Fruit fly (Drosophila melanogaster) whole organism, embryonic: ENCODE data around the gene Pis.

Experiments used
- Antp ChIP-seq: fragments of 200-800 bp; sonication (Bioruptor generic); optimal IDR thresholded peaks from 3 replicates; lab custom pipeline; 2016; ENCODE audit warnings: missing biosample characterization, missing genetic modification characterization
- BEAF-32 ChIP-seq: fragments of 200-800 bp; sonication (Bioruptor generic); optimal IDR thresholded peaks from 3 replicates; lab custom pipeline; 2017; ENCODE audit warnings: missing biosample characterization, missing genetic modification characterization, mild to moderate bottlenecking, moderate library complexity, missing genetic modification reagents
- CG10462 ChIP-seq: fragments of 200-800 bp; sonication (Bioruptor generic); optimal IDR thresholded peaks from 2 replicates; lab custom pipeline; 2016; ENCODE audit warnings: missing biosample characterization, missing genetic modification characterization
- CG10979 ChIP-seq: fragments of 200-800 bp; sonication (Bioruptor generic); optimal IDR thresholded peaks from 2 replicates; lab custom pipeline; 2018; ENCODE audit warnings: missing biosample characterization, mild to moderate bottlenecking, missing genetic modification characterization, moderate library complexity
- CG13296 ChIP-seq: fragments of 200-800 bp; sonication (Bioruptor generic); optimal IDR thresholded peaks from 3 replicates; lab custom pipeline; 2018; ENCODE audit warnings: missing biosample characterization, mild to moderate bottlenecking, missing genetic modification characterization
- CG13624 ChIP-seq: fragments of 200-800 bp; sonication (Bioruptor generic); optimal IDR thresholded peaks from 2 replicates; lab custom pipeline; 2016; ENCODE audit warnings: missing biosample characterization, missing genetic modification characterization
- CG16779 ChIP-seq: fragments of 200-800 bp; sonication (Bioruptor generic); IDR thresholded peaks from 2 replicates; pipeline ENCODE4 v1.3.6; 2022; ENCODE audit warnings: missing biosample characterization, missing genetic modification characterization
- CG32767 ChIP-seq: fragments of 200-800 bp; sonication (Bioruptor generic); IDR thresholded peaks from 2 replicates; pipeline ENCODE4 v1.3.6; 2022; ENCODE audit warnings: missing biosample characterization, missing genetic modification characterization
- CG3407 ChIP-seq: fragments of 200-800 bp; sonication (Bioruptor generic); optimal IDR thresholded peaks from 2 replicates; lab custom pipeline; 2018; ENCODE audit warnings: missing biosample characterization, mild to moderate bottlenecking, missing genetic modification characterization
- CG42726 ChIP-seq: fragments of 200-800 bp; sonication (Bioruptor generic); IDR thresholded peaks from 2 replicates; pipeline ENCODE4 v1.3.6; 2022; ENCODE audit warnings: missing biosample characterization, missing genetic modification characterization; ENCODE audit not compliant: partially characterized antibody
- CG4707 ChIP-seq: fragments of 200-800 bp; sonication (Bioruptor generic); optimal IDR thresholded peaks from 2 replicates; lab custom pipeline; 2018; ENCODE audit warnings: missing biosample characterization, mild to moderate bottlenecking, missing genetic modification characterization, moderate library complexity
- CG5245 ChIP-seq: fragments of 200-800 bp; sonication (Bioruptor generic); optimal IDR thresholded peaks from 3 replicates; lab custom pipeline; 2016; ENCODE audit warnings: missing biosample characterization, missing genetic modification characterization
- CG6683 ChIP-seq: fragments of 200-800 bp; sonication (Bioruptor generic); optimal IDR thresholded peaks from 2 replicates; lab custom pipeline; 2017; ENCODE audit warnings: missing biosample characterization, mild to moderate bottlenecking, missing genetic modification characterization, missing genetic modification reagents
- CG6689 ChIP-seq: fragments of 200-800 bp; sonication (Bioruptor generic); IDR thresholded peaks from 2 replicates; pipeline ENCODE4 v1.3.6; 2022; ENCODE audit warnings: missing biosample characterization, missing genetic modification characterization
- CG6765 ChIP-seq: fragments of 200-800 bp; sonication (Bioruptor generic); optimal IDR thresholded peaks from 3 replicates; lab custom pipeline; 2017; ENCODE audit warnings: missing biosample characterization, mild to moderate bottlenecking, missing genetic modification characterization
- CG6813 ChIP-seq: fragments of 200-800 bp; sonication (Bioruptor generic); optimal IDR thresholded peaks from 2 replicates; lab custom pipeline; 2017; ENCODE audit warnings: missing biosample characterization, missing genetic modification characterization, mild to moderate bottlenecking, moderate library complexity, missing genetic modification reagents
- CG7271 ChIP-seq: fragments of 200-800 bp; sonication (Bioruptor generic); optimal IDR thresholded peaks from 2 replicates; lab custom pipeline; 2018; ENCODE audit warnings: missing biosample characterization, mild to moderate bottlenecking, missing genetic modification characterization, moderate library complexity
- CG9437 ChIP-seq: fragments of 200-800 bp; sonication (Bioruptor generic); optimal IDR thresholded peaks from 2 replicates; lab custom pipeline; 2018; ENCODE audit warnings: missing biosample characterization, mild to moderate bottlenecking, missing genetic modification characterization
- CG9932 ChIP-seq: fragments of 200-800 bp; sonication (Bioruptor generic); IDR thresholded peaks from 2 replicates; pipeline ENCODE4 v1.3.6; 2022; ENCODE audit warnings: missing biosample characterization, missing genetic modification characterization
- CTCF ChIP-seq: fragments of 200-800 bp; sonication (Bioruptor generic); optimal IDR thresholded peaks from 2 replicates; lab custom pipeline; 2017; ENCODE audit warnings: missing biosample characterization, mild to moderate bottlenecking, missing genetic modification characterization, moderate library complexity
- D ChIP-seq, 2 experiments: fragments of 200-800 bp in 1 of 2; fragments of >200 bp in 1 of 2; sonication (Bioruptor generic) in 1 of 2; optimal IDR thresholded peaks; 2 replicates in 1 of 2; 3 replicates in 1 of 2; lab custom pipeline; 2017; ENCODE audit warnings: mild to moderate bottlenecking in 1 of 2, missing biosample characterization in 1 of 2, missing genetic modification characterization in 1 of 2, missing genetic modification reagents in 1 of 2
- D19A ChIP-seq: fragments of 200-800 bp; optimal IDR thresholded peaks from 3 replicates; lab custom pipeline; 2019; ENCODE audit warnings: missing biosample characterization, mild to moderate bottlenecking, missing genetic modification characterization, moderate library complexity
- Dip3 ChIP-seq: fragments of 200-800 bp; sonication (Bioruptor generic); optimal IDR thresholded peaks from 3 replicates; lab custom pipeline; 2016; ENCODE audit warnings: missing biosample characterization, missing genetic modification characterization
- Fer1 ChIP-seq: fragments of 200-800 bp; sonication (Bioruptor generic); optimal IDR thresholded peaks from 2 replicates; lab custom pipeline; 2017; ENCODE audit warnings: missing biosample characterization, mild to moderate bottlenecking, missing genetic modification characterization
- Hmr ChIP-seq: fragments of 200-800 bp; sonication (Bioruptor generic); optimal IDR thresholded peaks from 3 replicates; lab custom pipeline; 2017; ENCODE audit warnings: mild to moderate bottlenecking, missing biosample characterization, missing genetic modification reagents, missing genetic modification characterization
- Nf-YB ChIP-seq: fragments of 200-800 bp; sonication (Bioruptor generic); optimal IDR thresholded peaks from 3 replicates; lab custom pipeline; 2019; ENCODE audit warnings: missing biosample characterization, mild to moderate bottlenecking, missing genetic modification characterization, moderate library complexity
- Optix ChIP-seq: fragments of 200-800 bp; sonication (Bioruptor generic); IDR thresholded peaks from 3 replicates; pipeline ENCODE4 v1.3.6; 2022; ENCODE audit warnings: missing biosample characterization, missing genetic modification characterization
- Rx ChIP-seq: fragments of 200-800 bp; sonication (Bioruptor generic); IDR thresholded peaks from 2 replicates; pipeline ENCODE4 v1.3.6; 2022; ENCODE audit warnings: missing biosample characterization, missing genetic modification characterization
- Spps ChIP-seq: fragments of 200-800 bp; sonication (Bioruptor generic); optimal IDR thresholded peaks from 2 replicates; lab custom pipeline; 2018; ENCODE audit warnings: missing biosample characterization, mild to moderate bottlenecking, missing genetic modification characterization
- TFAM ChIP-seq: fragments of 200-800 bp; sonication (Bioruptor generic); optimal IDR thresholded peaks from 2 replicates; lab custom pipeline; 2017; ENCODE audit warnings: missing biosample characterization, missing genetic modification characterization, inconsistent platforms
- Tbp ChIP-seq: fragments of >200 bp; optimal IDR thresholded peaks from 2 replicates; lab custom pipeline; 2018; ENCODE audit warnings: missing biosample characterization, missing genetic modification characterization
- aop ChIP-seq: fragments of 200-800 bp; sonication (Bioruptor generic); IDR thresholded peaks from 2 replicates; pipeline ENCODE4 v1.3.6; 2022; ENCODE audit warnings: missing biosample characterization, missing genetic modification characterization
- ash1 ChIP-seq: fragments of 200-800 bp; sonication (Bioruptor generic); optimal IDR thresholded peaks from 2 replicates; lab custom pipeline; 2018; ENCODE audit warnings: missing biosample characterization, mild to moderate bottlenecking, missing genetic modification characterization
- br ChIP-seq: fragments of >200 bp; optimal IDR thresholded peaks from 2 replicates; lab custom pipeline; 2017
- cas ChIP-seq: fragments of 200-800 bp; sonication (Bioruptor generic); IDR thresholded peaks from 2 replicates; pipeline ENCODE4 v1.3.6; 2022; ENCODE audit warnings: missing biosample characterization, missing genetic modification characterization
- caup ChIP-seq: fragments of 200-800 bp; sonication (Bioruptor generic); optimal IDR thresholded peaks from 3 replicates; lab custom pipeline; 2017; ENCODE audit warnings: missing biosample characterization, mild to moderate bottlenecking, missing genetic modification characterization, moderate library complexity; ENCODE audit not compliant: severe bottlenecking
- corto ChIP-seq: fragments of 200-800 bp; sonication (Bioruptor generic); optimal IDR thresholded peaks from 2 replicates; lab custom pipeline; 2016; ENCODE audit warnings: missing biosample characterization, mild to moderate bottlenecking, missing genetic modification characterization, moderate library complexity
- gcm ChIP-seq: fragments of 200-800 bp; sonication (Bioruptor generic); optimal IDR thresholded peaks from 2 replicates; lab custom pipeline; 2019; ENCODE audit warnings: missing biosample characterization, mild to moderate bottlenecking, missing genetic modification characterization, moderate library complexity
- grn ChIP-seq: fragments of 200-800 bp; sonication (Bioruptor generic); optimal IDR thresholded peaks from 3 replicates; lab custom pipeline; 2017; ENCODE audit warnings: missing biosample characterization, missing genetic modification characterization
- gsb ChIP-seq: fragments of 200-800 bp; sonication (Bioruptor generic); IDR thresholded peaks from 2 replicates; pipeline ENCODE4 v1.3.6; 2022; ENCODE audit warnings: missing biosample characterization, missing genetic modification characterization
- nerfin-2 ChIP-seq: fragments of 200-800 bp; sonication (Bioruptor generic); IDR thresholded peaks from 2 replicates; pipeline ENCODE4 v1.3.6; 2022; ENCODE audit warnings: missing biosample characterization, missing genetic modification characterization; ENCODE audit not compliant: partially characterized antibody
- pan ChIP-seq, 4 experiments: fragments of >200 bp in 3 of 4; fragments of 200-800 bp in 1 of 4; sonication (Bioruptor generic) in 1 of 4; optimal IDR thresholded peaks in 3 of 4; IDR thresholded peaks in 1 of 4; 2 replicates each; pipeline versions ENCODE4 v1.3.6 to Lab custom; 2017 to 2022; ENCODE audit warnings: missing biosample characterization in 2 of 4, missing genetic modification characterization in 2 of 4, mixed read lengths in 1 of 4
- pho ChIP-seq: fragments of 200-800 bp; sonication (Bioruptor generic); optimal IDR thresholded peaks from 2 replicates; lab custom pipeline; 2016; ENCODE audit warnings: missing biosample characterization, missing genetic modification characterization
- phol ChIP-seq: fragments of 200-800 bp; sonication (Bioruptor generic); optimal IDR thresholded peaks from 3 replicates; lab custom pipeline; 2018; ENCODE audit warnings: missing biosample characterization, mild to moderate bottlenecking, missing genetic modification characterization, moderate library complexity
- row ChIP-seq: fragments of 200-800 bp; sonication (Bioruptor generic); IDR thresholded peaks from 3 replicates; pipeline ENCODE4 v1.3.6; 2022; ENCODE audit warnings: missing biosample characterization, missing genetic modification characterization
- seq ChIP-seq: fragments of 200-800 bp; sonication (Bioruptor generic); IDR thresholded peaks from 2 replicates; pipeline ENCODE4 v1.3.6; 2022; ENCODE audit warnings: missing biosample characterization, missing genetic modification characterization
- shn ChIP-seq: fragments of 200-800 bp; sonication (Bioruptor generic); optimal IDR thresholded peaks from 3 replicates; lab custom pipeline; 2016; ENCODE audit warnings: missing biosample characterization, missing genetic modification characterization
- sob ChIP-seq: fragments of 200-800 bp; sonication (Bioruptor generic); IDR thresholded peaks from 2 replicates; pipeline ENCODE4 v1.3.6; 2022; ENCODE audit warnings: missing biosample characterization, missing genetic modification characterization
- stwl ChIP-seq: fragments of 200-800 bp; sonication (Bioruptor generic); optimal IDR thresholded peaks from 3 replicates; lab custom pipeline; 2018; ENCODE audit warnings: missing biosample characterization, mild to moderate bottlenecking, missing genetic modification characterization, moderate library complexity
- vvl ChIP-seq: fragments of 200-800 bp; sonication (Bioruptor generic); IDR thresholded peaks from 2 replicates; pipeline ENCODE4 v1.3.6; 2022; ENCODE audit warnings: missing biosample characterization, missing genetic modification characterization

Pis gene

DNA sequence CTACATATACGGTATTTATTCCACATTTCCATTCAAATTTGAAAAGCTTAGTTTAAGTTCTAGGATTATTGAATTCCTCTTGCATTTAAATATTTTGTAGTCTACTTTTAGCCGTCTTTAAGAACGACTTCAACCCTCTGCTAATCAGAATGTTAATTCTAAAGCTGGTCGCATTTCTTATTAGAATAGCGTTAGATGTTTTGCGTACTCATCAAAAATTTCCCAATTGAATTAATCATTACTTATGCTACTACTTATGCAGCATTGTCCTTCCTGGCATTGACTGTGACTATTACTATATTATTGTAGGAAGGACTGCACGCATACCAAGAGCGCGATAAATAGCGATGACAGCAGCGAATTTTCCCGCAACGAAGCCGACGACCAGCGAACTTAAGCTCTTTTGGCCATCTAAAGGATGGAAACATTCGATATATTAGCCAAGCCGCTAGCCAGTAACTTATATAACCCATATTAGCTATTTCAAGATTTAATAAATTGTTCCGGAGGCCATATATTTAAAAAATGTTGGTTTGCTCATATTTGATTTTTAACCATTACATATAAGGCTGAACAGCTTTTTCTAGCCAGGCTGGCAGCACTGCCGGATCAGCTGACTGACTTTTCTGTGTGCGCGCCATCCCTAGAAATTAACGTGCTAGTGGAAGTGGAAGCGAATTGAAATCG, 6.6 kb downstream of the Pis start, which contains the start of gene CG8128 (continued):
- TF ChIP-seq CG6683 (GFP tag; lab: Kevin White, UChicago) (no peak), gsb (GFP tag; lab: Robert Waterston, UW) (no peak), phol (peak; percentile 15), CG13296 (GFP tag; lab: Kevin White, UChicago) (no peak), br (lab: Kevin White, UChicago) (no peak), CG3407 (no peak), grn (GFP tag; lab: Kevin White, UChicago) (no peak), CG42726 (GFP tag; lab: Robert Waterston, UW) (no peak), Optix (GFP tag; lab: Robert Waterston, UW) (no peak), CG13624 (GFP tag; lab: Kevin White, UChicago) (no peak), Nf-YB (GFP tag; lab: Kevin White, UChicago) (no peak), nerfin-2 (GFP tag; lab: Robert Waterston, UW) (no peak), stwl (tag; lab: Kevin White, UChicago) (no peak), pan (optimal IDR thresholded peaks at IDR 0.05; lab: Kevin White, UChicago) (no peak), pan (GFP tag; optimal IDR thresholded peaks at IDR 0.05 in 1 of 2, IDR thresholded peaks at IDR 0.05 in 1 of 2) (no peak), CG6813 (GFP tag; lab: Kevin White, UChicago) (no peak), ash1 (no peak), vvl (GFP tag; lab: Robert Waterston, UW) (no peak), pho (GFP tag; lab: Kevin White, UChicago) (no peak), CG32767 (GFP tag; lab: Robert Waterston, UW) (no peak), aop (no peak), seq (GFP tag; lab: Robert Waterston, UW) (no peak), CG6765 (GFP tag; lab: Kevin White, UChicago) (no peak), CG4707 (no peak), TFAM (GFP tag; lab: Kevin White, UChicago) (no peak), Hmr (GFP tag; lab: Kevin White, UChicago) (no peak), shn (GFP tag; lab: Kevin White, UChicago) (no peak), sob (GFP tag; lab: Robert Waterston, UW) (no peak), D (optimal IDR thresholded peaks at IDR 0.05; lab: Kevin White, UChicago) (no peak), D (GFP tag; optimal IDR thresholded peaks at IDR 0.05; lab: Kevin White, UChicago) (no peak), CG7271 (tag; lab: Kevin White, UChicago) (no peak), Rx (no peak), Spps (tag; lab: Kevin White, UChicago) (no peak), CTCF (GFP tag; lab: Kevin White, UChicago) (no peak), Dip3 (GFP tag; lab: Kevin White, UChicago) (no peak), Tbp (GFP tag; lab: Kevin White, UChicago) (no peak), CG10462 (GFP tag; lab: Kevin White, UChicago) (no peak), gcm (GFP tag; lab: Kevin White, UChicago) (no peak), cas (no peak), BEAF-32 (peak; percentile 50), CG6689 (no peak), Fer1 (GFP tag; lab: Kevin White, UChicago) (no peak), corto (GFP tag; lab: Kevin White, UChicago) (no peak), CG9932 (GFP tag; lab: Robert Waterston, UW) (peak; percentile 18; the same call in 1 of the 2 replicates), CG10979 (no peak), caup (GFP tag; lab: Kevin White, UChicago) (no peak), Antp (no peak), D19A (tag; lab: Kevin White, UChicago) (no peak), row (GFP tag; lab: Robert Waterston, UW) (peak; percentile 78), CG16779 (GFP tag; lab: Robert Waterston, UW) (no peak), CG9437 (GFP tag; lab: Kevin White, UChicago) (no peak), CG5245 (GFP tag; lab: Kevin White, UChicago) (no peak)
